Worm (Caenorhabditis elegans) whole organism, L4 larva: ENCODE measurements around the gene B0496.1.

Experiments used
- F49E8.2 ChIP-seq: sonication (generic microtip); optimal IDR thresholded peaks from 2 replicates; lab custom pipeline; 2016; ENCODE audit warnings: missing compliant biosample characterization, mild to moderate bottlenecking, missing genetic modification characterization, borderline replicate concordance
- R02D3.7 ChIP-seq: fragments of 150-350 bp; sonication (generic microtip); optimal IDR thresholded peaks from 3 replicates; lab custom pipeline; 2014; ENCODE audit warnings: missing biosample characterization, missing genetic modification characterization
- ceh-62 ChIP-seq: sonication (generic microtip); optimal IDR thresholded peaks from 2 replicates; lab custom pipeline; 2017; ENCODE audit warnings: missing biosample characterization, missing genetic modification characterization
- mep-1 ChIP-seq: fragments of 150-350 bp; sonication (generic microtip); optimal IDR thresholded peaks from 3 replicates; lab custom pipeline; 2014; ENCODE audit warnings: missing biosample characterization, missing genetic modification characterization
- nhr-10 ChIP-seq: fragments of 150-350 bp; optimal IDR thresholded peaks from 2 replicates; lab custom pipeline; 2014; ENCODE audit warnings: missing biosample characterization, missing genetic modification characterization
- nhr-28 ChIP-seq: fragments of 150-350 bp; optimal IDR thresholded peaks from 2 replicates; lab custom pipeline; 2014; ENCODE audit warnings: missing biosample characterization, missing genetic modification characterization
- nhr-42 ChIP-seq: fragments of 200-800 bp; sonication (Bioruptor generic); IDR thresholded peaks from 2 replicates; pipeline ENCODE4 v1.3.6; 2022; ENCODE audit warnings: missing genetic modification characterization, missing compliant biosample characterization
- nhr-48 ChIP-seq: sonication (generic microtip); optimal IDR thresholded peaks from 2 replicates; lab custom pipeline; 2016; ENCODE audit warnings: mild to moderate bottlenecking, missing genetic modification characterization, missing compliant biosample characterization
- nhr-6 ChIP-seq: fragments of 150-350 bp; optimal IDR thresholded peaks from 2 replicates; lab custom pipeline; 2014; ENCODE audit warnings: missing biosample characterization, missing genetic modification characterization
- nhr-77 ChIP-seq: fragments of 150-350 bp; optimal IDR thresholded peaks from 2 replicates; lab custom pipeline; 2014; ENCODE audit warnings: missing biosample characterization, missing genetic modification characterization
- pha-4 ChIP-seq, 2 experiments: fragments of 150-350 bp in 1 of 2; fragments of 200-800 bp in 1 of 2; sonication (Bioruptor generic) in 1 of 2; IDR thresholded peaks in 1 of 2; optimal IDR thresholded peaks in 1 of 2; 2 replicates each; pipeline versions ENCODE4 v1.3.6 to Lab custom; 2014 to 2022; ENCODE audit warnings: missing genetic modification characterization in 2 of 2, missing genetic modification reagents in 2 of 2, missing biosample characterization in 1 of 2, missing compliant biosample characterization in 1 of 2
- spr-3 ChIP-seq: fragments of 200-800 bp; sonication (Bioruptor generic); optimal IDR thresholded peaks from 2 replicates; lab custom pipeline; 2018; ENCODE audit warnings: mild to moderate bottlenecking, missing genetic modification characterization, missing compliant biosample characterization
- zag-1 ChIP-seq: fragments of 150-350 bp; optimal IDR thresholded peaks from 2 replicates; lab custom pipeline; 2014; ENCODE audit warnings: missing biosample characterization, missing genetic modification characterization
- zfp-3 ChIP-seq: fragments of 200-800 bp; sonication (Bioruptor generic); conservative IDR thresholded peaks from 2 replicates; pipeline ENCODE4 v1.3.6; 2022; ENCODE audit warnings: missing genetic modification reagents, missing genetic modification characterization, missing compliant biosample characterization

ce11 chrIV:7467170-7467569, 21.1 kb downstream of the B0496.1 start:
- TF ChIP-seq nhr-28 (no peak), nhr-48 (no peak), nhr-42 (no peak), nhr-10 (tag; lab: Kevin White, UChicago) (no peak), spr-3 (GFP tag; lab: Kevin White, UChicago) (no peak), mep-1 (tag; lab: Kevin White, UChicago) (no peak), pha-4 (GFP tag; IDR thresholded peaks at IDR 0.05; lab: Robert Waterston, UW) (no peak), pha-4 (tag; optimal IDR thresholded peaks at IDR 0.05; lab: Kevin White, UChicago) (no peak), R02D3.7 (tag; lab: Kevin White, UChicago) (no peak), zag-1 (no peak), F49E8.2 (tag; lab: Kevin White, UChicago) (no peak), nhr-6 (tag; lab: Kevin White, UChicago) (no peak), nhr-77 (tag; lab: Kevin White, UChicago) (no peak), zfp-3 (GFP tag; lab: Robert Waterston, UW) (no peak), ceh-62 (tag; lab: Kevin White, UChicago) (no peak)
